Worm (Caenorhabditis elegans): ENCODE measurements around the gene tost-1.

tost-1 gene

ce11 chrIII:4868643-4869042 lies 9.5 kb downstream of the tost-1 start, which contains the start of the genes msd-4 and C35D10.3:
Gene msd-4 (minus strand): TSS chrIII:4868743.
Gene C35D10.3 (plus strand): TSS chrIII:4868921.
- TF ChIP-seq dao-5 (tag; optimal IDR thresholded peaks at IDR 0.05) (no peak), W03F9.2 (tag; optimal IDR thresholded peaks at IDR 0.05) (no peak), him-1 (tag; optimal IDR thresholded peaks at IDR 0.05) (no peak)

DNA sequence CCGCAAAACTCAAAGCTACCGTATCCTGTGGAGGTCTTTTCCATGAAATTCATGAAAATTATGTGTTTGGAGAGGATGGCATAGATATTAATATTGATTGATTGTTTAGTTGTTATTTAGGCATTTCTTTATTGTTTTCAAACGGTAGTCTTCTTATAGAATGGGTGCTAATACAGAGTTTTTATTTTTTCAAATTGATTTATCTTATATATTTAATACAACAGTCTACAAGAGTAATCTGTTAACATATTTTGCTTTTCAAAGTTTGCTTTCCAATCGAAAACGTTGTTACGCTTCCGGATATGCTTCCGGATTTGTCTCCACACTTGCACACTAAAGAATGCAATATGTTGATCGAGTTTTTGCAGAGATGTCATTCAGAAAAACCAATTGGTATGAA lies 11.3 kb downstream of the tost-1 start, which contains the start of gene C35D10.17:
TSS of gene C35D10.17 (plus strand) at position 301 of the 400 bp plus-strand sequence.
- TF ChIP-seq W03F9.2 (tag; optimal IDR thresholded peaks at IDR 0.05) (no peak), dao-5 (tag; optimal IDR thresholded peaks at IDR 0.05) (no peak), him-1 (tag; optimal IDR thresholded peaks at IDR 0.05) (no peak)

- TF ChIP-seq W03F9.2 (tag; optimal IDR thresholded peaks at IDR 0.05) (no peak), him-1 (tag; optimal IDR thresholded peaks at IDR 0.05) (no peak), dao-5 (tag; optimal IDR thresholded peaks at IDR 0.05) (no peak)
These were observed 15.0 kb downstream of the tost-1 start, which contains the start of gene coq-8 for ce11 chrIII:4863127-4863526. Gene coq-8 (plus strand): TSS chrIII:4863427.

DNA sequence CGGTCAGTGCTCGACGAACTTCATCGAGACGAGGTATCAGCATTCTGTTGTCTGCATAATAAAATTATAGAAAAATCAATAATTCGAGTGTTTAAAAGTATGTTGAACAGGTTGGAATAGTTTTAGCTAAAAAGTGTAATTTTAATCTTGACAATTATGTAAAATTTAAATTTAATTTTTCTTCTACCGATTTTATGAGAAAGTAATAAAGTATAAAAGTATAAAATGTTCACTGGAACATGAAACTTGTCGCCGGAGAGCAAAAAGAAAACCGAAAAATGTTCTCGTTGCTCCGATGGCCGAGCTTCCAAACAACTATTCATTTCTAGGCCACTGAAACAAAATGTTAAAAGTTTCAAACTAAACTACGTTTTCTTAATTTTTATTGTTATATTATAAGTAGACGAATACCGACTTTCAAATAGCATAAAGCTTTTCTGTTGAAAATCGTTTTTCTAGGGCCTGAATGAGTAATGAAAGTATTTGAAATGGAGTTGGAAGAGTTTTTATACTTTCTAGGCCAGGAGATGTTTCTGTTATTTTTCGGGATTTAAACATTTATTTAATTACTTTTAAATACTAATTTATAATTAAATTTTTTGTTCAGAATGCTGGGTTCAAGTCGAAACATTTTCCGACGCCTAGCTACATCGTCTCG lies 16.2 kb downstream of the tost-1 start, which contains the start of the genes C35D10.10 and C35D10.5:
TSS of gene C35D10.10 (minus strand) at position 51 of the 658 bp plus-strand sequence.
TSS of gene C35D10.5 (plus strand) at position 608 of the 658 bp plus-strand sequence.
- TF ChIP-seq W03F9.2 (tag; optimal IDR thresholded peaks at IDR 0.05) (no peak), dao-5 (tag; optimal IDR thresholded peaks at IDR 0.05) (no peak), him-1 (tag; optimal IDR thresholded peaks at IDR 0.05) (no peak)

- no peak for TF ChIP-seq him-1 (tag; optimal IDR thresholded peaks at IDR 0.05)
- TF ChIP-seq dao-5 (tag; optimal IDR thresholded peaks at IDR 0.05) = no peak
- TF ChIP-seq W03F9.2 (tag; optimal IDR thresholded peaks at IDR 0.05) = no peak
These were observed 19.1 kb downstream of the tost-1 start, which contains the start of gene C35D10.6 for ce11 chrIII:4859039-4859438. Gene C35D10.6 (plus strand): TSS chrIII:4859339.

ce11 chrIII:4856992-4857391 lies 21.1 kb downstream of the tost-1 start:
- TF ChIP-seq W03F9.2 (tag; optimal IDR thresholded peaks at IDR 0.05) = no peak
- no peak for TF ChIP-seq dao-5 (tag; optimal IDR thresholded peaks at IDR 0.05)
- TF ChIP-seq him-1 (tag; optimal IDR thresholded peaks at IDR 0.05) = no peak

DNA sequence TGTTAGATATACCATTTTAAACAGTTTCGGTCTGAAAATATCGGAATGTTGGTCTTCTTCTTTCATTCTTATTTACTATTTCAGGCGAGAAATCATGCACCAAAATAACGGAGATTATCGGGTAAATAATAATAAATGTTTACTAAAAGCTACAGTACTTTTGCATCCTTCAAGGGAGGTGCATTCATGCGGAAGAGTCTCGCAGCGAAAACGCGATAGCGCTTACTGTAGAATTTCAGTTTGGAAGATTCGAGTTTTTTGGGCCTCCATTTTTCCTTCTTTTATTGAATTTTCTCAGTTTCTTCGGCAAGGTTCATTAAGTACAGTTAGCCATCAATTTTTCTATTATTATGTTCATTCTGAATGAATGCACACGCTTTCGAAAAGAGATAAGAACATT lies 22.0 kb downstream of the tost-1 start, which contains the start of gene C35D10.7:
TSS of gene C35D10.7 (plus strand) at position 85 of the 400 bp plus-strand sequence.
- TF ChIP-seq dao-5 (tag; optimal IDR thresholded peaks at IDR 0.05) (no peak), him-1 (tag; optimal IDR thresholded peaks at IDR 0.05) (no peak), W03F9.2 (tag; optimal IDR thresholded peaks at IDR 0.05) (no peak)

- TF ChIP-seq him-1 (tag; optimal IDR thresholded peaks at IDR 0.05) = no peak
- no peak for TF ChIP-seq dao-5 (tag; optimal IDR thresholded peaks at IDR 0.05)
- no peak for TF ChIP-seq W03F9.2 (tag; optimal IDR thresholded peaks at IDR 0.05)
These were observed 23.2 kb downstream of the tost-1 start, which contains the start of gene C35D10.8 for ce11 chrIII:4854918-4855317. Gene C35D10.8 (plus strand): TSS chrIII:4855218.

ce11 chrIII:4852025-4852424 lies 26.1 kb downstream of the tost-1 start, which contains the start of gene ced-4:
Gene ced-4 (plus strand): TSS chrIII:4852325.
- TF ChIP-seq him-1 (tag; optimal IDR thresholded peaks at IDR 0.05) = no peak
- TF ChIP-seq dao-5 (tag; optimal IDR thresholded peaks at IDR 0.05) = no peak
- TF ChIP-seq W03F9.2 (tag; optimal IDR thresholded peaks at IDR 0.05) = no peak

DNA sequence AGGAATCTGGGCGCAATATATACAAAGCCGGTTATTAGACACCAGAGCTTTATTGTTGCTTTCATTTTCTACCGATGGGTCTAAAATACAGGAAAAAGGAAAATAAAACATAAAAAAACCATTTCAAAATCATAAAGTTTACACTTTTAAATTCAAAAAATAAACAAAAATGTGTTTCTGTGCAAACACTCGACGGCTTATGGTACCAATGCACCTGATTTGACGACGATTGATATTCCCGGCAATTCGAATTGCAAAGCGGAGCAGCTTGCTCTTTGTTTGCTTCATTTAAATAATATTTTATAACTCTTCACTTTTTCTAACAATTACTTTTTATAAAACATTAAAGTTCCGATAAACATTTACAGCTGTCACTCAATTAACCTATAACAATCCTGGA lies 28.0 kb downstream of the tost-1 start, which contains the start of gene F26A1.1:
TSS of gene F26A1.1 (plus strand) at position 369 of the 400 bp plus-strand sequence.
- TF ChIP-seq him-1 (tag; optimal IDR thresholded peaks at IDR 0.05) (no peak), W03F9.2 (tag; optimal IDR thresholded peaks at IDR 0.05) (peak; percentile 73), dao-5 (tag; optimal IDR thresholded peaks at IDR 0.05) (no peak)

DNA sequence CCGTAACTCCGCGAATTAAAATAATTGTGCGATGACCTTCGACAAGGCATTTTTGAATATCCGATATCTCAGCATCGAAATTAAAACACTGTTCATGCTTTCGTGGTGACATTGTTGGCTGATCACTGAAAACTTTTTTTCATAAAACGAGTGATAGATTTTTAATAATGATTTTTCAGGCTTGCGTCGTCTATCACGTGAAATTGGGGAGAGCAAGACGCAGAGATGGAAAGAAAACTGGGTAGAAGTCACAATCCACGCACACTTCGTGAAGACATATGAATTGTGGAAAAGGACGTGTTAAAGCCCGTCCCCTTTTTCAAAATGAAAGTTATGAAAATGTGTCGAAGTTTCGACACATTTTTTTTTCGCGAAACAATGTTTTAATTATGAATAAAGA lies 28.4 kb downstream of the tost-1 start, which contains the start of gene nonu-1:
TSS of gene nonu-1 (minus strand) at position 169 of the 400 bp plus-strand sequence.
- TF ChIP-seq dao-5 (tag; optimal IDR thresholded peaks at IDR 0.05) (no peak), him-1 (tag; optimal IDR thresholded peaks at IDR 0.05) (no peak), W03F9.2 (tag; optimal IDR thresholded peaks at IDR 0.05) (no peak)

- TF ChIP-seq dao-5 (tag; optimal IDR thresholded peaks at IDR 0.05) = no peak
- no peak for TF ChIP-seq W03F9.2 (tag; optimal IDR thresholded peaks at IDR 0.05)
- no peak for TF ChIP-seq him-1 (tag; optimal IDR thresholded peaks at IDR 0.05)
These were observed 33.8 kb downstream of the tost-1 start, which contains the start of the genes clec-157 and fkh-5 for ce11 chrIII:4844327-4844726. Gene clec-157 (minus strand): TSS chrIII:4844427. Gene fkh-5 (plus strand): TSS chrIII:4844662.

DNA sequence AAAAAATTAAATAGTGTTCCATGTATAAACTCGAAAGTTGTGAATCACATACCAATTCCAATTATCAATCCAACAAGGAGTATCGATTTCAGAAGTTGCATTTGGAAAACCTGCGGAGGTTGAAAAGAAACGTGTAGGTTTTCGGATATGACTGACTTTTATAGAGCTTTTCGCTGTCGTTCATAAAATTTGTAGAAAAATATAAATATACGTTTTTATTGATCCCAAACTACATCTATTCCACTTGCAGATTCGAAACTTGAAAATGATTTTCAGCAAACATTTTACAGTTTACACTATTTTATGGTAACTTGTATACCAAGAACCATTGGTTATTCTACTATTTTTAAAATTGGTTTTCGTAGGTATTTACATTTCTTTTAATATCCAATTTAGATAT lies 35.9 kb downstream of the tost-1 start, which contains the start of gene clec-156:
TSS of gene clec-156 (minus strand) at position 101 of the 400 bp plus-strand sequence.
- TF ChIP-seq W03F9.2 (tag; optimal IDR thresholded peaks at IDR 0.05) = no peak
- no peak for TF ChIP-seq him-1 (tag; optimal IDR thresholded peaks at IDR 0.05)
- TF ChIP-seq dao-5 (tag; optimal IDR thresholded peaks at IDR 0.05) = no peak

DNA sequence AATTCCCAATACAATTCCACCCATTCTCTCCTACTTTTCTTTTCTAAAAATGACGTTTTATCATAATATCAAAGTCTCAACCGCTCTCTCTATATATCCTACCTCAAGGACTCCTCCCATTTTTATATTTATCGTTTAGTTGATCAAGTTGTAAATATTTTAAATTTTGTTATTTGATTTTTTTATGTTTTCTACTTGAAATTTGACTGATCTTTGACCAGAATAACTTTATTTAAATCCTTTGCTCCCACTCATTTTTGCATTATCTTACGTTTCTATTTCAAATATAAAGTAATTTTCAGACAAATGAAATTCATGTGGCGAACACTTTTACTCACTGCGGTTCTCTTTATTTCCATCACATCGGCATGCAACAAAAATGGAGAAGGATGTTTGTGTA lies 40.7 kb downstream of the tost-1 start, which contains the start of the genes acbp-7 and F26A1.19:
TSS of gene acbp-7 (plus strand) at position 301 of the 400 bp plus-strand sequence.
TSS of gene F26A1.19 (plus strand) at position 303 of the 400 bp plus-strand sequence.
- TF ChIP-seq him-1 (tag; optimal IDR thresholded peaks at IDR 0.05) (no peak), W03F9.2 (tag; optimal IDR thresholded peaks at IDR 0.05) (no peak), dao-5 (tag; optimal IDR thresholded peaks at IDR 0.05) (no peak)

All from whole organism, L4/young adult.